Fruit fly (Drosophila melanogaster) whole organism, wandering third instar larva: ENCODE data around the gene Nubp2.
A peak's percentile ranks its signal among the peaks of the same experiment; 100 is the strongest.

ENCODE experiments used
- Abd-B ChIP-seq: fragments of >200 bp; optimal IDR thresholded peaks from 2 replicates; lab custom pipeline; 2017; ENCODE audit warnings: missing biosample characterization, missing genetic modification characterization
- CG32264 ChIP-seq: fragments of 200-800 bp; sonication (Bioruptor generic); optimal IDR thresholded peaks from 2 replicates; lab custom pipeline; 2016; ENCODE audit warnings: missing biosample characterization, missing genetic modification characterization
- CG9705 ChIP-seq: fragments of 200-800 bp; sonication (Bioruptor generic); optimal IDR thresholded peaks from 2 replicates; lab custom pipeline; 2018; ENCODE audit warnings: missing biosample characterization, mild to moderate bottlenecking, missing genetic modification characterization
- CrebA ChIP-seq: fragments of 200-800 bp; sonication (Bioruptor generic); optimal IDR thresholded peaks from 2 replicates; lab custom pipeline; 2016; ENCODE audit warnings: missing biosample characterization, mild to moderate bottlenecking, missing genetic modification characterization, borderline replicate concordance
- Dfd ChIP-seq: fragments of >200 bp; optimal IDR thresholded peaks from 2 replicates; lab custom pipeline; 2017; ENCODE audit warnings: missing biosample characterization, missing genetic modification characterization
- Dif ChIP-seq: fragments of 200-275, 200-300 bp; sonication (Bioruptor generic); optimal IDR thresholded peaks from 2 replicates; lab custom pipeline; 2018; ENCODE audit warnings: missing biosample characterization, missing genetic modification characterization; ENCODE audit not compliant: partially characterized antibody
- GATAd ChIP-seq: sonication (Bioruptor generic); optimal IDR thresholded peaks from 2 replicates; lab custom pipeline; 2016; ENCODE audit warnings: missing biosample characterization, missing genetic modification characterization
- HLH106 ChIP-seq: fragments of 200-800 bp; optimal IDR thresholded peaks from 3 replicates; lab custom pipeline; 2019; ENCODE audit warnings: missing biosample characterization, mild to moderate bottlenecking, missing genetic modification characterization, moderate library complexity
- Hnf4 ChIP-seq: fragments of 200-800 bp; sonication (Bioruptor generic); optimal IDR thresholded peaks from 2 replicates; lab custom pipeline; 2016; ENCODE audit warnings: missing biosample characterization, mild to moderate bottlenecking, missing genetic modification characterization
- Hr78 ChIP-seq: fragments of >200 bp; optimal IDR thresholded peaks from 2 replicates; lab custom pipeline; 2017; ENCODE audit warnings: missing biosample characterization, missing genetic modification characterization
- Hr83 ChIP-seq: fragments of 200-300 bp; sonication (Bioruptor generic); optimal IDR thresholded peaks from 2 replicates; lab custom pipeline; 2016; ENCODE audit warnings: missing biosample characterization, mild to moderate bottlenecking, missing genetic modification characterization, moderate library complexity; ENCODE audit not compliant: poor library complexity, severe bottlenecking
- Jra ChIP-seq: sonication (Bioruptor generic); optimal IDR thresholded peaks from 2 replicates; lab custom pipeline; 2016; ENCODE audit warnings: missing biosample characterization, missing genetic modification characterization
- Mio ChIP-seq: sonication (Bioruptor generic); optimal IDR thresholded peaks from 2 replicates; lab custom pipeline; 2016; ENCODE audit warnings: missing biosample characterization, missing genetic modification characterization
- Myc ChIP-seq: fragments of >200 bp; optimal IDR thresholded peaks from 2 replicates; lab custom pipeline; 2017
- N ChIP-seq: fragments of >200 bp; optimal IDR thresholded peaks from 2 replicates; lab custom pipeline; 2018; ENCODE audit warnings: missing biosample characterization, missing external identifiers, missing genetic modification characterization
- OdsH ChIP-seq: fragments of 200-800 bp; sonication (Bioruptor generic); optimal IDR thresholded peaks from 2 replicates; lab custom pipeline; 2016; ENCODE audit warnings: missing biosample characterization, mild to moderate bottlenecking, missing genetic modification characterization
- Rel ChIP-seq, 2 experiments: fragments of 200-800 bp; sonication (Bioruptor generic) in 1 of 2; optimal IDR thresholded peaks; 2 replicates in 1 of 2; 3 replicates in 1 of 2; lab custom pipeline; 2016 to 2019; ENCODE audit warnings: mild to moderate bottlenecking in 2 of 2, missing biosample characterization in 2 of 2, missing genetic modification characterization in 2 of 2, moderate library complexity in 1 of 2
- Sp1 ChIP-seq: fragments of 200-800 bp; sonication (Bioruptor generic); optimal IDR thresholded peaks from 3 replicates; lab custom pipeline; 2019; ENCODE audit warnings: missing biosample characterization, mild to moderate bottlenecking, missing genetic modification characterization, moderate library complexity
- Vsx2 ChIP-seq: fragments of 200-300, 225-300 bp; sonication (Bioruptor generic); optimal IDR thresholded peaks from 2 replicates; lab custom pipeline; 2018; ENCODE audit warnings: missing biosample characterization, missing genetic modification characterization; ENCODE audit not compliant: partially characterized antibody
- br ChIP-seq: fragments of 200-800 bp; sonication (Bioruptor generic); optimal IDR thresholded peaks from 2 replicates; lab custom pipeline; 2016; ENCODE audit warnings: missing biosample characterization, missing genetic modification characterization
- brk ChIP-seq: fragments of 200-800 bp; sonication (Bioruptor generic); optimal IDR thresholded peaks from 2 replicates; lab custom pipeline; 2016; ENCODE audit warnings: missing biosample characterization, mild to moderate bottlenecking, missing genetic modification characterization
- dl ChIP-seq, 2 experiments: fragments of 175-275, 200-275 bp in 1 of 2; fragments of 200-275 bp in 1 of 2; sonication (Bioruptor generic); optimal IDR thresholded peaks; lab custom pipeline; 2018; ENCODE audit warnings: mild to moderate bottlenecking in 2 of 2, missing biosample characterization in 2 of 2, missing genetic modification characterization in 2 of 2, moderate library complexity in 2 of 2; ENCODE audit not compliant: partially characterized antibody in 2 of 2, insufficient read depth in 1 of 2
- dmrt93B ChIP-seq: fragments of 200-800 bp; sonication (Bioruptor generic); optimal IDR thresholded peaks from 2 replicates; lab custom pipeline; 2018; ENCODE audit warnings: missing biosample characterization, mild to moderate bottlenecking, missing genetic modification characterization
- dsf ChIP-seq: sonication (Bioruptor generic); optimal IDR thresholded peaks from 2 replicates; lab custom pipeline; 2016; ENCODE audit warnings: missing biosample characterization, missing genetic modification characterization, borderline replicate concordance
- ey ChIP-seq: fragments of 200-800 bp; sonication (Bioruptor generic); optimal IDR thresholded peaks from 2 replicates; lab custom pipeline; 2016; ENCODE audit warnings: missing biosample characterization, missing genetic modification characterization
- foxo ChIP-seq, 2 experiments: fragments of 200-800 bp; sonication (Bioruptor generic); optimal IDR thresholded peaks; 2 replicates in 1 of 2; 3 replicates in 1 of 2; lab custom pipeline; 2016 to 2017; ENCODE audit warnings: missing biosample characterization in 2 of 2, missing genetic modification characterization in 2 of 2
- fru ChIP-seq: fragments of 200-800 bp; sonication (Bioruptor generic); optimal IDR thresholded peaks from 3 replicates; lab custom pipeline; 2016; ENCODE audit warnings: missing biosample characterization, mild to moderate bottlenecking, missing genetic modification characterization
- h ChIP-seq: fragments of 200-800 bp; sonication (Bioruptor generic); optimal IDR thresholded peaks from 3 replicates; lab custom pipeline; 2016; ENCODE audit warnings: missing biosample characterization, mild to moderate bottlenecking, missing genetic modification characterization
- jim ChIP-seq: fragments of 175-275, 200-325 bp; sonication (Bioruptor generic); optimal IDR thresholded peaks from 2 replicates; lab custom pipeline; 2016; ENCODE audit warnings: missing biosample characterization, mild to moderate bottlenecking, missing genetic modification characterization
- lola ChIP-seq: fragments of >200 bp; optimal IDR thresholded peaks from 2 replicates; lab custom pipeline; 2017; ENCODE audit warnings: missing biosample characterization, missing genetic modification characterization
- pan ChIP-seq: fragments of >200 bp; optimal IDR thresholded peaks from 2 replicates; lab custom pipeline; 2017
- psq ChIP-seq: fragments of 200-800 bp; sonication (Bioruptor generic); optimal IDR thresholded peaks from 3 replicates; lab custom pipeline; 2017; ENCODE audit warnings: missing biosample characterization, mild to moderate bottlenecking, missing genetic modification characterization, moderate library complexity
- rgr ChIP-seq: fragments of 200-800 bp; sonication (Bioruptor generic); optimal IDR thresholded peaks from 3 replicates; lab custom pipeline; 2016; ENCODE audit warnings: missing biosample characterization, mild to moderate bottlenecking, missing genetic modification characterization
- sage ChIP-seq: fragments of 200-800 bp; sonication (Bioruptor generic); optimal IDR thresholded peaks from 2 replicates; lab custom pipeline; 2016; ENCODE audit warnings: missing biosample characterization, mild to moderate bottlenecking, missing genetic modification characterization
- sv ChIP-seq: fragments of 200-800 bp; sonication (Bioruptor generic); optimal IDR thresholded peaks from 3 replicates; lab custom pipeline; 2016; ENCODE audit warnings: missing biosample characterization, missing genetic modification characterization
- tai ChIP-seq: sonication (Bioruptor generic); optimal IDR thresholded peaks from 2 replicates; lab custom pipeline; 2016; ENCODE audit warnings: missing biosample characterization, missing genetic modification characterization
- usp ChIP-seq: fragments of >200 bp; optimal IDR thresholded peaks from 2 replicates; lab custom pipeline; 2017; ENCODE audit warnings: missing biosample characterization, missing genetic modification characterization
- woc ChIP-seq: sonication (Bioruptor generic); optimal IDR thresholded peaks from 2 replicates; lab custom pipeline; 2016; ENCODE audit warnings: missing biosample characterization, mild to moderate bottlenecking, missing genetic modification characterization

The Nubp2 gene

DNA sequence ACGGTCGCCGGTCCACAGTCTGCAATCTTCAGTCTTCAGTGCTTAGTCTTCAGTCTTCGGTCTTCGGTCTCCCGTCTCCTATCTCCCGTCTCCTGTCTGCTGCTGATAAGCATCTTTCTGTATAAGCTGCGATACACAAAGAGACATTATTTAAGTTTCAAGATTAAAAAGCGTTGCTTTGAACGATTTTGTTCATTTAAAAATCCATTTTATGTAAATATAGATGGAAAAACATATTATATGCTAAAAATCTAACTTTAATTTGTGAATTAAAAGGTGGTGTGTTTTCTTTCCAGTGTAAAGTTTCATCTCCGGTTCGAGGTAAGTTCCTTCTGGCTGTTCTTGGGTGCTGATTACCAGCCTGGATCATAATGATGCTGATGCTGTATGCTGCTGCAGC is 23.0 kb downstream of the Nubp2 start (continued):
- no peak for TF ChIP-seq CG32264
- TF ChIP-seq lola (GFP tag; lab: Kevin White, UChicago): no peak
- TF ChIP-seq CrebA (GFP tag; lab: Kevin White, UChicago): no peak
- TF ChIP-seq HLH106 (tag; lab: Kevin White, UChicago): peak; percentile 63
- peak; percentile 77 for TF ChIP-seq OdsH (GFP tag; lab: Kevin White, UChicago)

DNA sequence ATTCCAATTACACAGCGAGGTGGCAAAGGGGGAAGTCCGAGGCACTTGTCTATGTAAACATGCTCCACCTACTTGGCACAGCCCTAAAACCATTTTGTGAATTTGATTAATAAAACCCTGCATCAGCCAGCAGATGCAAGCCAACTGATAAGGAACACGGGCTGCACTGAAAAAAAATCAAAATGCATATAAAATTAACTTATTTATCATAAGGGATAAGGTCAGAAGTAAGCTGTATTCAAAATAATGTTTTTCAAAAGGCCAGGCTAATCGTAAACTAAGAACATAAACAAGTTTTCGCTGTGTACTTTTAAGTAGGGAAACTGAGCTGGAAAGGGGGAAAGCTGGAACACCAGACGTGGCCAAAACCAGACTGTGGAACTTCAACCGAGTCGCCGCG is 25.5 kb downstream of the Nubp2 start:
- no peak for TF ChIP-seq CG32264
- no peak for TF ChIP-seq brk
- TF ChIP-seq woc: peak; percentile 19
- TF ChIP-seq usp (GFP tag; lab: Kevin White, UChicago): no peak
- no peak for TF ChIP-seq Mio
- peak; percentile 56 for TF ChIP-seq h (GFP tag; lab: Kevin White, UChicago)
- no peak for TF ChIP-seq dsf (GFP tag; lab: Kevin White, UChicago)
- no peak for TF ChIP-seq GATAd (GFP tag; lab: Kevin White, UChicago)
- TF ChIP-seq Jra (GFP tag; lab: Kevin White, UChicago): no peak
- TF ChIP-seq Dfd (GFP tag; lab: Kevin White, UChicago): no peak
- TF ChIP-seq lola (GFP tag; lab: Kevin White, UChicago): no peak
- TF ChIP-seq Abd-B (GFP tag; lab: Kevin White, UChicago): no peak
- no peak for TF ChIP-seq Myc (lab: Kevin White, UChicago)
- TF ChIP-seq dl (GFP tag; optimal IDR thresholded peaks at IDR 0.05; lab: Kevin White, UChicago; ENCODE audit: insufficient read depth in 1 of 2, partially characterized antibody in 2 of 2): no peak
- no peak for TF ChIP-seq Dif (GFP tag; lab: Kevin White, UChicago)
- TF ChIP-seq CG9705: no peak
- no peak for TF ChIP-seq sage (GFP tag; lab: Kevin White, UChicago)
- no peak for TF ChIP-seq dmrt93B (GFP tag; lab: Kevin White, UChicago)
- TF ChIP-seq HLH106 (tag; lab: Kevin White, UChicago): no peak
- peak; percentile 23 for TF ChIP-seq Hnf4 (GFP tag; lab: Kevin White, UChicago)
- peak; percentile 23 for TF ChIP-seq br (GFP tag; lab: Kevin White, UChicago)
- TF ChIP-seq ey (GFP tag; lab: Kevin White, UChicago): peak; percentile 25
- TF ChIP-seq Rel (GFP tag; optimal IDR thresholded peaks at IDR 0.05; lab: Kevin White, UChicago): no peak
- no peak for TF ChIP-seq Rel (tag; optimal IDR thresholded peaks at IDR 0.05; lab: Kevin White, UChicago)
- TF ChIP-seq Hr78 (GFP tag; lab: Kevin White, UChicago): no peak
- no peak for TF ChIP-seq sv
- no peak for TF ChIP-seq jim (GFP tag; lab: Kevin White, UChicago)
- no peak for TF ChIP-seq psq
- TF ChIP-seq Vsx2 (GFP tag; lab: Kevin White, UChicago): no peak
- no peak for TF ChIP-seq N
- no peak for TF ChIP-seq Hr83
- no peak for TF ChIP-seq pan
- peak in 1 of 2 experiments; percentile 55 for TF ChIP-seq foxo (GFP tag; optimal IDR thresholded peaks at IDR 0.05; lab: Kevin White, UChicago)
- TF ChIP-seq OdsH (GFP tag; lab: Kevin White, UChicago): peak; percentile 20
- no peak for TF ChIP-seq CrebA (GFP tag; lab: Kevin White, UChicago)
- TF ChIP-seq tai: no peak
- peak; percentile 12 for TF ChIP-seq rgr (GFP tag; lab: Kevin White, UChicago)
- TF ChIP-seq fru (GFP tag; lab: Kevin White, UChicago): peak; percentile 55
- TF ChIP-seq Sp1 (GFP tag; lab: Kevin White, UChicago): no peak

DNA sequence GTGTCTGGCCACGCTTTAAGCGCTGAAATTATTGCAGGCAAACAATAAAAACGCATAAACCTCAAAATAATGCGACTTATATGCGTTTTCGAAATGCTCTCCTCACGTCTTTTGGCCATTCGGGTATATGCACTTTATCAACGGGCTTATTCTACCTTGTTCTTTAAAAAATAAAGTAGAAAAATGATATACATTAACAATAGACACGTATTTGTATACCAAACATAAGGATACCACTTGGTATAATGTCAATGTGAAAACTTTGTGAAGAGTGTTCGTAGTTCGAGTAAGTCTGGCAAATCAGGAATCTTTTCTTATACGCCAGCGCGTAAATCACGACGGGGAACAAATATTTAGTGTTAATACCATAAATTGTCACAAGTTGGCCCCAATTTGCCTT is 30.0 kb downstream of the Nubp2 start:
- TF ChIP-seq Sp1 (GFP tag; lab: Kevin White, UChicago): peak; percentile 84
- TF ChIP-seq woc: peak; percentile 68
- TF ChIP-seq pan: no peak
- TF ChIP-seq Hr78 (GFP tag; lab: Kevin White, UChicago): no peak
- TF ChIP-seq dmrt93B (GFP tag; lab: Kevin White, UChicago): peak; percentile 68
- no peak for TF ChIP-seq CrebA (GFP tag; lab: Kevin White, UChicago)
- TF ChIP-seq Hnf4 (GFP tag; lab: Kevin White, UChicago): peak; percentile 78
- no peak for TF ChIP-seq Mio
- no peak for TF ChIP-seq dl (GFP tag; optimal IDR thresholded peaks at IDR 0.05; lab: Kevin White, UChicago; ENCODE audit: insufficient read depth in 1 of 2, partially characterized antibody in 2 of 2)
- no peak for TF ChIP-seq GATAd (GFP tag; lab: Kevin White, UChicago)
- TF ChIP-seq HLH106 (tag; lab: Kevin White, UChicago): peak; percentile 91
- no peak for TF ChIP-seq Myc (lab: Kevin White, UChicago)
- no peak for TF ChIP-seq usp (GFP tag; lab: Kevin White, UChicago)
- peak; percentile 45 for TF ChIP-seq tai
- no peak for TF ChIP-seq sv
- TF ChIP-seq sage (GFP tag; lab: Kevin White, UChicago): peak; percentile 58
- no peak for TF ChIP-seq lola (GFP tag; lab: Kevin White, UChicago)
- no peak for TF ChIP-seq Dif (GFP tag; lab: Kevin White, UChicago)
- no peak for TF ChIP-seq N
- peak in 1 of 2 experiments; percentile 84 for TF ChIP-seq foxo (GFP tag; optimal IDR thresholded peaks at IDR 0.05; lab: Kevin White, UChicago)
- TF ChIP-seq brk: peak; percentile 30
- TF ChIP-seq br (GFP tag; lab: Kevin White, UChicago): peak; percentile 84
- no peak for TF ChIP-seq Jra (GFP tag; lab: Kevin White, UChicago)
- peak; percentile 83 for TF ChIP-seq h (GFP tag; lab: Kevin White, UChicago)
- TF ChIP-seq CG9705: peak; percentile 62
- TF ChIP-seq ey (GFP tag; lab: Kevin White, UChicago): peak; percentile 81
- peak; percentile 65 for TF ChIP-seq psq
- no peak for TF ChIP-seq Hr83
- peak; percentile 72 for TF ChIP-seq OdsH (GFP tag; lab: Kevin White, UChicago)
- no peak for TF ChIP-seq Abd-B (GFP tag; lab: Kevin White, UChicago)
- TF ChIP-seq jim (GFP tag; lab: Kevin White, UChicago): no peak
- peak; percentile 63 for TF ChIP-seq CG32264
- no peak for TF ChIP-seq Dfd (GFP tag; lab: Kevin White, UChicago)
- TF ChIP-seq fru (GFP tag; lab: Kevin White, UChicago): peak; percentile 77
- peak; percentile 10 for TF ChIP-seq dsf (GFP tag; lab: Kevin White, UChicago)
- peak; percentile 82 for TF ChIP-seq rgr (GFP tag; lab: Kevin White, UChicago)
- TF ChIP-seq Rel (GFP tag; optimal IDR thresholded peaks at IDR 0.05; lab: Kevin White, UChicago): no peak
- TF ChIP-seq Rel (tag; optimal IDR thresholded peaks at IDR 0.05; lab: Kevin White, UChicago): peak; percentile 36
